Worm (Caenorhabditis elegans) whole organism, young adult: ENCODE results near the gene F19H8.2.

Source experiments
- F57A8.1 ChIP-seq: fragments of 200-800 bp; sonication (Bioruptor generic); optimal IDR thresholded peaks from 2 replicates; lab custom pipeline; 2018; ENCODE audit warnings: mild to moderate bottlenecking, missing genetic modification characterization, moderate library complexity, missing compliant biosample characterization
- ama-1 ChIP-seq, 3 experiments: fragments of 150-350 bp in 1 of 3; sonication (generic microtip) in 2 of 3; optimal IDR thresholded peaks; 2 replicates each; lab custom pipeline; 2014 to 2018; ENCODE audit warnings: missing biosample characterization in 2 of 3, missing genetic modification characterization in 2 of 3, missing genetic modification reagents in 2 of 3
- ceh-91 ChIP-seq: fragments of 200-800 bp; sonication (Bioruptor generic); IDR thresholded peaks from 2 replicates; pipeline ENCODE4 v1.3.6; 2022; ENCODE audit warnings: missing genetic modification reagents, missing genetic modification characterization, missing compliant biosample characterization
- efl-1 ChIP-seq: fragments of 150-350 bp; optimal IDR thresholded peaks from 2 replicates; lab custom pipeline; 2014; ENCODE audit warnings: missing biosample characterization, missing genetic modification reagents, missing genetic modification characterization
- lin-35 ChIP-seq, 3 experiments: fragments of 150-350 bp in 2 of 3; sonication (generic microtip) in 1 of 3; optimal IDR thresholded peaks; 2 replicates each; lab custom pipeline; 2014 to 2018; ENCODE audit warnings: missing biosample characterization in 3 of 3, missing genetic modification characterization in 3 of 3, missing genetic modification reagents in 3 of 3
- madf-6 ChIP-seq: fragments of 200-800 bp; sonication (Bioruptor generic); IDR thresholded peaks from 2 replicates; pipeline ENCODE4 v1.3.6; 2022; ENCODE audit warnings: missing genetic modification reagents, missing genetic modification characterization, missing compliant biosample characterization
- snpc-4 ChIP-seq, 5 experiments: fragments of 150-350 bp in 1 of 5; sonication (generic microtip) in 4 of 5; optimal IDR thresholded peaks; 2 replicates each; lab custom pipeline; 2014 to 2018; ENCODE audit warnings: missing genetic modification characterization in 5 of 5, missing biosample characterization in 3 of 5, antibody characterized with exemption in 2 of 5, mild to moderate bottlenecking in 2 of 5, missing compliant biosample characterization in 2 of 5, missing genotype in 2 of 5, moderate library complexity in 2 of 5, missing genetic modification reagents in 1 of 5
- zfh-2 ChIP-seq: fragments of 200-800 bp; sonication (Bioruptor generic); conservative IDR thresholded peaks from 2 replicates; pipeline ENCODE4 v1.3.6; 2022; ENCODE audit warnings: missing genetic modification reagents, missing genetic modification characterization, missing compliant biosample characterization

DNA sequence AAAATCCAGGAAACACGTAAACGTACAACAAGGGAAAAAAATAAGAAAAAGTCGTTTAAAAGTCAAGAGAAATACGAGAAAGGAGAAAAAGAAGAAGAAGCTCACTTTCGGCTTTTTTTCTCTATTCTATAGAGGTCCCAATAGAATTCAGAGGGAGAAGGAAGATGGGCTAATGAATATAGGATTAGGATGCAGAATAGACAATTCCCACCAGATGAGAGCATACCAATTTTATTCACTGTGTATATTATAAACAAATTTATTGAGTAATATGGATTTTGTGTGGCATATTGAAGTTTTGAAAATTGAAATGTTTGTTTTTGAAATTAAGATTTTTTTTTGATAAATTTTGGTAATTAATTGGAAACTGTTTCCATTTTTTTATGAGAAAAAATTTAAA is 38.8 kb upstream of the F19H8.2 start:
- TF ChIP-seq snpc-4 (GFP tag; optimal IDR thresholded peaks at IDR 0.05; lab: Kevin White, UChicago), result no peak
- no peak for TF ChIP-seq snpc-4 (tag; optimal IDR thresholded peaks at IDR 0.05; lab: Kevin White, UChicago)
- TF ChIP-seq F57A8.1 (GFP tag; lab: Kevin White, UChicago), result no peak
- TF ChIP-seq madf-6 (GFP tag; lab: Robert Waterston, UW), result no peak
- no peak for TF ChIP-seq lin-35 (GFP tag; optimal IDR thresholded peaks at IDR 0.05; lab: Kevin White, UChicago)
- no peak for TF ChIP-seq zfh-2
- no peak for TF ChIP-seq ceh-91 (GFP tag; lab: Robert Waterston, UW)
- TF ChIP-seq ama-1 (optimal IDR thresholded peaks at IDR 0.05; lab: Kevin White, UChicago), result no peak
- TF ChIP-seq ama-1 (GFP tag; optimal IDR thresholded peaks at IDR 0.05; lab: Kevin White, UChicago), result no peak
- TF ChIP-seq efl-1 (GFP tag; lab: Kevin White, UChicago), result no peak
